Fruit fly (Drosophila melanogaster) whole organism, embryonic: ENCODE measurements around the gene CG10845.

Experiments
- Ada2b ChIP-seq: fragments of 200-800 bp; sonication (Bioruptor generic); IDR thresholded peaks from 2 replicates; pipeline ENCODE4 v1.3.6; 2022; ENCODE audit warnings: missing biosample characterization, missing genetic modification characterization
- Bdp1 ChIP-seq: fragments of 200-800 bp; sonication (Bioruptor generic); optimal IDR thresholded peaks from 3 replicates; lab custom pipeline; 2016; ENCODE audit warnings: missing biosample characterization, missing genetic modification characterization
- CG1602 ChIP-seq: fragments of 200-800 bp; sonication (Bioruptor generic); optimal IDR thresholded peaks from 3 replicates; lab custom pipeline; 2016; ENCODE audit warnings: missing biosample characterization, missing genetic modification characterization
- amos ChIP-seq: fragments of 200-800 bp; sonication (Bioruptor generic); IDR thresholded peaks from 2 replicates; pipeline ENCODE4 v1.3.6; 2022; ENCODE audit warnings: missing biosample characterization, missing genetic modification characterization; ENCODE audit not compliant: partially characterized antibody
- emc ChIP-seq: fragments of 200-800 bp; sonication (Bioruptor generic); optimal IDR thresholded peaks from 2 replicates; lab custom pipeline; 2016; ENCODE audit warnings: missing biosample characterization, missing genetic modification characterization

- no peak for TF ChIP-seq CG1602
- TF ChIP-seq Ada2b (GFP tag; lab: Robert Waterston, UW): no peak
- TF ChIP-seq amos (GFP tag; lab: Robert Waterston, UW): no peak
- TF ChIP-seq Bdp1 (GFP tag; lab: Kevin White, UChicago): no peak
- no peak for TF ChIP-seq emc
Measured at dm6 chr3R:24867956-24868355, 33.0 kb upstream of the CG10845 start.
